Fruit fly (Drosophila melanogaster) whole organism, embryonic: ENCODE measurements around the gene CG17359.

Experiments
- Asciz ChIP-seq: fragments of 200-800 bp; sonication (Bioruptor generic); optimal IDR thresholded peaks from 2 replicates; lab custom pipeline; 2017; ENCODE audit warnings: missing biosample characterization, mild to moderate bottlenecking, missing genetic modification characterization, missing genetic modification reagents
- Blimp-1 ChIP-seq: fragments of 200-800 bp; sonication (Bioruptor generic); optimal IDR thresholded peaks from 3 replicates; lab custom pipeline; 2018; ENCODE audit warnings: missing biosample characterization, missing genetic modification characterization, mild to moderate bottlenecking, moderate library complexity, missing genetic modification reagents
- BtbVII ChIP-seq: fragments of 200-800 bp; sonication (Bioruptor generic); optimal IDR thresholded peaks from 3 replicates; lab custom pipeline; 2017; ENCODE audit warnings: missing biosample characterization, mild to moderate bottlenecking, missing genetic modification characterization
- CG10209 ChIP-seq: fragments of 200-800 bp; sonication (Bioruptor generic); optimal IDR thresholded peaks from 3 replicates; lab custom pipeline; 2017; ENCODE audit warnings: missing biosample characterization, mild to moderate bottlenecking, missing genetic modification characterization, missing genetic modification reagents
- CG10274 ChIP-seq: fragments of 200-800 bp; sonication (Bioruptor generic); optimal IDR thresholded peaks from 3 replicates; lab custom pipeline; 2017; ENCODE audit warnings: missing biosample characterization, mild to moderate bottlenecking, missing genetic modification characterization
- CG11504 ChIP-seq: fragments of 200-800 bp; sonication (Bioruptor generic); optimal IDR thresholded peaks from 3 replicates; lab custom pipeline; 2019; ENCODE audit warnings: missing biosample characterization, mild to moderate bottlenecking, missing genetic modification characterization, moderate library complexity
- CG11560 ChIP-seq: fragments of 200-800 bp; sonication (Bioruptor generic); IDR thresholded peaks from 3 replicates; pipeline ENCODE4 v1.3.6; 2022; ENCODE audit warnings: missing biosample characterization, missing genetic modification characterization
- CG11695 ChIP-seq: fragments of 200-800 bp; sonication (Bioruptor generic); IDR thresholded peaks from 3 replicates; pipeline ENCODE4 v1.3.6; 2022; ENCODE audit warnings: missing biosample characterization, missing genetic modification characterization
- CG12236 ChIP-seq: fragments of 200-800 bp; sonication (Bioruptor generic); optimal IDR thresholded peaks from 2 replicates; lab custom pipeline; 2016; ENCODE audit warnings: missing biosample characterization, missing genetic modification characterization
- CG13424 ChIP-seq: fragments of 200-800 bp; sonication (Bioruptor generic); optimal IDR thresholded peaks from 2 replicates; lab custom pipeline; 2019; ENCODE audit warnings: missing biosample characterization, mild to moderate bottlenecking, missing genetic modification characterization, moderate library complexity
- CG13775 ChIP-seq: fragments of 200-800 bp; sonication (Bioruptor generic); optimal IDR thresholded peaks from 3 replicates; lab custom pipeline; 2017; ENCODE audit warnings: missing biosample characterization, mild to moderate bottlenecking, missing genetic modification characterization
- CG17361 ChIP-seq: fragments of 200-800 bp; sonication (Bioruptor generic); IDR thresholded peaks from 3 replicates; pipeline ENCODE4 v1.3.6; 2022; ENCODE audit warnings: missing biosample characterization, missing genetic modification characterization
- CG1832 ChIP-seq: fragments of 200-800 bp; sonication (Bioruptor generic); optimal IDR thresholded peaks from 2 replicates; lab custom pipeline; 2017; ENCODE audit warnings: missing biosample characterization, mild to moderate bottlenecking, missing genetic modification characterization, inconsistent platforms
- CG32532 ChIP-seq: fragments of 200-800 bp; sonication (Bioruptor generic); IDR thresholded peaks from 2 replicates; pipeline ENCODE4 v1.3.6; 2022; ENCODE audit warnings: missing biosample characterization, missing genetic modification characterization
- CG33557 ChIP-seq: fragments of 200-800 bp; sonication (Bioruptor generic); optimal IDR thresholded peaks from 2 replicates; lab custom pipeline; 2019; ENCODE audit warnings: missing biosample characterization, mild to moderate bottlenecking, missing genetic modification characterization, moderate library complexity
- CG34224 ChIP-seq: fragments of 200-800 bp; sonication (Bioruptor generic); IDR thresholded peaks from 3 replicates; pipeline ENCODE4 v1.3.6; 2022; ENCODE audit warnings: missing biosample characterization, missing genetic modification characterization; ENCODE audit not compliant: partially characterized antibody
- CG3838 ChIP-seq: fragments of 200-800 bp; sonication (Bioruptor generic); optimal IDR thresholded peaks from 3 replicates; lab custom pipeline; 2016; ENCODE audit warnings: missing biosample characterization, missing genetic modification characterization
- CG5245 ChIP-seq: fragments of 200-800 bp; sonication (Bioruptor generic); optimal IDR thresholded peaks from 3 replicates; lab custom pipeline; 2016; ENCODE audit warnings: missing biosample characterization, missing genetic modification characterization
- CG5953 ChIP-seq: fragments of 200-800 bp; sonication (Bioruptor generic); IDR thresholded peaks from 2 replicates; pipeline ENCODE4 v1.3.6; 2022; ENCODE audit warnings: missing biosample characterization, missing genetic modification characterization
- CG6254 ChIP-seq: fragments of 200-800 bp; sonication (Bioruptor generic); optimal IDR thresholded peaks from 3 replicates; lab custom pipeline; 2017; ENCODE audit warnings: mild to moderate bottlenecking, missing biosample characterization, missing genetic modification reagents, missing genetic modification characterization
- CG6654 ChIP-seq: fragments of 200-800 bp; sonication (Bioruptor generic); optimal IDR thresholded peaks from 2 replicates; lab custom pipeline; 2017; ENCODE audit warnings: missing biosample characterization, mild to moderate bottlenecking, missing genetic modification characterization
- CG7839 ChIP-seq: fragments of 200-800 bp; sonication (Bioruptor generic); optimal IDR thresholded peaks from 3 replicates; lab custom pipeline; 2018; ENCODE audit warnings: missing biosample characterization, mild to moderate bottlenecking, missing genetic modification characterization, moderate library complexity
- CG9215 ChIP-seq: fragments of 200-800 bp; sonication (Bioruptor generic); IDR thresholded peaks from 2 replicates; pipeline ENCODE4 v1.3.6; 2022; ENCODE audit warnings: missing biosample characterization, missing genetic modification characterization
- CG9609 ChIP-seq: fragments of 200-800 bp; sonication (Bioruptor generic); optimal IDR thresholded peaks from 3 replicates; lab custom pipeline; 2016; ENCODE audit warnings: missing biosample characterization, missing genetic modification characterization
- Dip3 ChIP-seq: fragments of 200-800 bp; sonication (Bioruptor generic); optimal IDR thresholded peaks from 3 replicates; lab custom pipeline; 2016; ENCODE audit warnings: missing biosample characterization, missing genetic modification characterization
- Drgx ChIP-seq: fragments of 200-800 bp; sonication (Bioruptor generic); IDR thresholded peaks from 2 replicates; pipeline ENCODE4 v1.3.6; 2022; ENCODE audit warnings: missing biosample characterization, missing genetic modification characterization
- Elba2 ChIP-seq: fragments of 200-800 bp; sonication (Bioruptor generic); optimal IDR thresholded peaks from 3 replicates; lab custom pipeline; 2016; ENCODE audit warnings: missing biosample characterization, missing genetic modification characterization
- Gsc ChIP-seq: fragments of 200-800 bp; sonication (Bioruptor generic); IDR thresholded peaks from 2 replicates; pipeline ENCODE4 v1.3.6; 2022; ENCODE audit warnings: missing biosample characterization, missing genetic modification characterization
- HLH54F ChIP-seq: fragments of 200-800 bp; sonication (Bioruptor generic); optimal IDR thresholded peaks from 3 replicates; lab custom pipeline; 2016; ENCODE audit warnings: missing biosample characterization, missing genetic modification characterization
- Lhr ChIP-seq: fragments of 200-800 bp; sonication (Bioruptor generic); optimal IDR thresholded peaks from 3 replicates; lab custom pipeline; 2017; ENCODE audit warnings: mild to moderate bottlenecking, missing biosample characterization, missing genetic modification reagents, missing genetic modification characterization
- Lpt ChIP-seq: fragments of >200 bp; optimal IDR thresholded peaks from 2 replicates; lab custom pipeline; 2018; ENCODE audit warnings: missing biosample characterization, missing genetic modification characterization
- MESR4 ChIP-seq: fragments of 200-800 bp; sonication (Bioruptor generic); optimal IDR thresholded peaks from 2 replicates; lab custom pipeline; 2018; ENCODE audit warnings: missing biosample characterization, mild to moderate bottlenecking, missing genetic modification characterization, moderate library complexity
- NK7.1 ChIP-seq: fragments of 200-800 bp; sonication (Bioruptor generic); optimal IDR thresholded peaks from 3 replicates; lab custom pipeline; 2016; ENCODE audit warnings: missing biosample characterization, missing genetic modification characterization
- Sry-δ ChIP-seq: fragments of 200-800 bp; sonication (Bioruptor generic); optimal IDR thresholded peaks from 2 replicates; lab custom pipeline; 2016; ENCODE audit warnings: missing biosample characterization, missing genetic modification characterization
- Tbp ChIP-seq: fragments of >200 bp; optimal IDR thresholded peaks from 2 replicates; lab custom pipeline; 2018; ENCODE audit warnings: missing biosample characterization, missing genetic modification characterization
- ara ChIP-seq: fragments of 200-800 bp; sonication (Bioruptor generic); IDR thresholded peaks from 2 replicates; pipeline ENCODE4 v1.3.6; 2022; ENCODE audit warnings: missing biosample characterization, missing genetic modification characterization
- bcd ChIP-seq: fragments of 200-800 bp; sonication (Bioruptor generic); optimal IDR thresholded peaks from 2 replicates; lab custom pipeline; 2017; ENCODE audit warnings: missing biosample characterization, mild to moderate bottlenecking, missing genetic modification characterization
- bigmax ChIP-seq: fragments of 200-800 bp; sonication (Bioruptor generic); optimal IDR thresholded peaks from 2 replicates; lab custom pipeline; 2018; ENCODE audit warnings: missing biosample characterization, mild to moderate bottlenecking, missing genetic modification characterization
- gt ChIP-seq: fragments of 200-800 bp; sonication (Bioruptor generic); IDR thresholded peaks from 2 replicates; pipeline ENCODE4 v1.3.6; 2022; ENCODE audit warnings: missing biosample characterization, missing genetic modification characterization
- kah ChIP-seq: fragments of 200-800 bp; sonication (Bioruptor generic); optimal IDR thresholded peaks from 2 replicates; lab custom pipeline; 2018; ENCODE audit warnings: missing biosample characterization, mild to moderate bottlenecking, missing genetic modification characterization
- kay ChIP-seq: fragments of 200-800 bp; sonication (Bioruptor generic); optimal IDR thresholded peaks from 2 replicates; lab custom pipeline; 2016; ENCODE audit warnings: missing biosample characterization, missing genetic modification characterization
- nau ChIP-seq: fragments of 200-800 bp; sonication (Bioruptor generic); optimal IDR thresholded peaks from 3 replicates; lab custom pipeline; 2017; ENCODE audit warnings: missing biosample characterization, mild to moderate bottlenecking, missing genetic modification characterization, missing genetic modification reagents
- org-1 ChIP-seq: fragments of 200-800 bp; sonication (Bioruptor generic); optimal IDR thresholded peaks from 2 replicates; lab custom pipeline; 2017; ENCODE audit warnings: missing biosample characterization, missing genetic modification characterization
- pan ChIP-seq, 4 experiments: fragments of >200 bp in 3 of 4; fragments of 200-800 bp in 1 of 4; sonication (Bioruptor generic) in 1 of 4; optimal IDR thresholded peaks in 3 of 4; IDR thresholded peaks in 1 of 4; 2 replicates each; pipeline versions ENCODE4 v1.3.6 to Lab custom; 2017 to 2022; ENCODE audit warnings: missing biosample characterization in 2 of 4, missing genetic modification characterization in 2 of 4, mixed read lengths in 1 of 4
- ranshi ChIP-seq: fragments of 200-800 bp; sonication (Bioruptor generic); IDR thresholded peaks from 2 replicates; pipeline ENCODE4 v1.3.6; 2022; ENCODE audit warnings: missing biosample characterization, missing genetic modification characterization
- repo ChIP-seq: fragments of 200-800 bp; sonication (Bioruptor generic); optimal IDR thresholded peaks from 2 replicates; lab custom pipeline; 2016; ENCODE audit warnings: missing biosample characterization, missing genetic modification characterization
- stc ChIP-seq: fragments of 200-800 bp; sonication (Bioruptor generic); IDR thresholded peaks from 2 replicates; pipeline ENCODE4 v1.3.6; 2022; ENCODE audit warnings: missing biosample characterization, missing genetic modification characterization
- tna ChIP-seq: fragments of 200-800 bp; sonication (Bioruptor generic); IDR thresholded peaks from 2 replicates; pipeline ENCODE4 v1.3.6; 2022; ENCODE audit warnings: missing biosample characterization, missing genetic modification characterization; ENCODE audit not compliant: partially characterized antibody
- trem ChIP-seq: fragments of 200-800 bp; optimal IDR thresholded peaks from 3 replicates; lab custom pipeline; 2019; ENCODE audit warnings: missing biosample characterization, mild to moderate bottlenecking, missing genetic modification characterization, moderate library complexity
- z ChIP-seq: fragments of 200-800 bp; sonication (Bioruptor generic); IDR thresholded peaks from 3 replicates; pipeline ENCODE4 v1.3.6; 2022; ENCODE audit warnings: missing biosample characterization, missing genetic modification characterization

CG17359 gene

dm6 chr3L:14004963-14005458 is 6.0 kb upstream of the CG17359 start (continued):
- TF ChIP-seq kah (GFP tag; lab: Kevin White, UChicago): peak; percentile 89
- peak; percentile 83 for TF ChIP-seq CG6654 (GFP tag; lab: Kevin White, UChicago)
- TF ChIP-seq HLH54F (GFP tag; lab: Kevin White, UChicago): peak; percentile 96
- TF ChIP-seq CG9609 (GFP tag; lab: Kevin White, UChicago): peak; percentile 96
- peak; percentile 94 for TF ChIP-seq CG5953 (GFP tag; lab: Robert Waterston, UW)
- peak; percentile 90 for TF ChIP-seq NK7.1 (GFP tag; lab: Kevin White, UChicago)
- TF ChIP-seq Sry-δ (GFP tag; lab: Kevin White, UChicago): peak; percentile 73
- TF ChIP-seq CG9215 (GFP tag; lab: Robert Waterston, UW): peak; percentile 87
- TF ChIP-seq Drgx (GFP tag; lab: Robert Waterston, UW): peak; percentile 99
- peak; percentile 96 for TF ChIP-seq ranshi (GFP tag; lab: Robert Waterston, UW)
- peak; percentile 33 for TF ChIP-seq bigmax (GFP tag; lab: Kevin White, UChicago)
- peak; percentile 93 for TF ChIP-seq org-1 (GFP tag; lab: Kevin White, UChicago)
- TF ChIP-seq CG17361 (GFP tag; lab: Robert Waterston, UW): peak; percentile 96
- TF ChIP-seq Lpt (GFP tag; lab: Kevin White, UChicago): no peak
- TF ChIP-seq CG12236: peak; percentile 88
- no peak for TF ChIP-seq Elba2 (GFP tag; lab: Kevin White, UChicago)
- peak; percentile 94 for TF ChIP-seq Blimp-1
- TF ChIP-seq CG13424 (tag; lab: Kevin White, UChicago): peak; percentile 97
- TF ChIP-seq CG33557 (GFP tag; lab: Kevin White, UChicago): peak; percentile 53
- TF ChIP-seq z (GFP tag; lab: Robert Waterston, UW): no peak
- peak; percentile 93 for TF ChIP-seq Asciz
- no peak for TF ChIP-seq CG34224
- TF ChIP-seq repo (GFP tag; lab: Kevin White, UChicago): peak; percentile 94
- peak; percentile 95 for TF ChIP-seq CG10209 (GFP tag; lab: Kevin White, UChicago)
- peak; percentile 85 for TF ChIP-seq CG13775 (GFP tag; lab: Kevin White, UChicago)
- TF ChIP-seq stc (GFP tag; lab: Robert Waterston, UW): peak; percentile 94
- TF ChIP-seq CG5245 (GFP tag; lab: Kevin White, UChicago): peak; percentile 92
- no peak for TF ChIP-seq nau (GFP tag; lab: Kevin White, UChicago)
- TF ChIP-seq Lhr (GFP tag; lab: Kevin White, UChicago): no peak
- peak; percentile 95 for TF ChIP-seq bcd (GFP tag; lab: Kevin White, UChicago)
- TF ChIP-seq trem (tag; lab: Kevin White, UChicago): peak; percentile 81
- TF ChIP-seq CG6254: peak; percentile 89
- peak; percentile 96 for TF ChIP-seq CG7839 (tag; lab: Kevin White, UChicago)
- TF ChIP-seq CG11695: peak; percentile 77
- TF ChIP-seq gt (GFP tag; lab: Robert Waterston, UW): peak; percentile 78
- no peak for TF ChIP-seq pan (optimal IDR thresholded peaks at IDR 0.05; lab: Kevin White, UChicago)
- peak in 1 of 2 experiments; percentile 97 for TF ChIP-seq pan (GFP tag; optimal IDR thresholded peaks at IDR 0.05 in 1 of 2, IDR thresholded peaks at IDR 0.05 in 1 of 2)
- peak; percentile 91 for TF ChIP-seq kay (GFP tag; lab: Kevin White, UChicago)
- TF ChIP-seq Dip3 (GFP tag; lab: Kevin White, UChicago): peak; percentile 91
- TF ChIP-seq CG32532 (GFP tag; lab: Robert Waterston, UW): peak; percentile 87
- TF ChIP-seq BtbVII: peak; percentile 92
- peak; percentile 91 for TF ChIP-seq ara (GFP tag; lab: Robert Waterston, UW)
- peak; percentile 81 for TF ChIP-seq CG10274 (GFP tag; lab: Kevin White, UChicago)
- TF ChIP-seq Gsc (GFP tag; lab: Robert Waterston, UW): no peak; the same call in 1 of the 2 replicates
- peak; percentile 44 for TF ChIP-seq MESR4 (GFP tag; lab: Kevin White, UChicago)
- TF ChIP-seq CG11504 (tag; lab: Kevin White, UChicago): peak; percentile 96
- TF ChIP-seq CG1832 (GFP tag; lab: Kevin White, UChicago): peak; percentile 59
- no peak for TF ChIP-seq tna (GFP tag; lab: Robert Waterston, UW)
- no peak for TF ChIP-seq Tbp (GFP tag; lab: Kevin White, UChicago)
- peak; percentile 82 for TF ChIP-seq CG3838
- peak; percentile 79 for TF ChIP-seq CG11560 (tag; lab: Robert Waterston, UW)
